Fruit fly (Drosophila melanogaster) whole organism: ENCODE results near the gene CG13481.
A peak's percentile ranks its signal among the peaks of the same experiment; 100 is the strongest.

Source experiments
- CG8478 ChIP-seq: fragments of >200 bp; optimal IDR thresholded peaks from 2 replicates; lab custom pipeline; 2018; ENCODE audit warnings: inconsistent platforms
- Dll ChIP-seq: fragments of >200 bp; optimal IDR thresholded peaks from 2 replicates; lab custom pipeline; 2017
- EcR ChIP-seq, 2 experiments: fragments of >200 bp; optimal IDR thresholded peaks; 2 replicates each; lab custom pipeline; 2017; ENCODE audit warnings: missing biosample characterization in 2 of 2, missing genetic modification characterization in 2 of 2, missing genetic modification reagents in 2 of 2
- pan ChIP-seq: fragments of >200 bp; optimal IDR thresholded peaks from 2 replicates; lab custom pipeline; 2017
- psq ChIP-seq: fragments of >200 bp; optimal IDR thresholded peaks from 2 replicates; lab custom pipeline; 2017
- usp ChIP-seq: fragments of >200 bp; optimal IDR thresholded peaks from 2 replicates; lab custom pipeline; 2017; ENCODE audit warnings: missing biosample characterization, missing genetic modification characterization, mixed read lengths

The CG13481 gene

DNA sequence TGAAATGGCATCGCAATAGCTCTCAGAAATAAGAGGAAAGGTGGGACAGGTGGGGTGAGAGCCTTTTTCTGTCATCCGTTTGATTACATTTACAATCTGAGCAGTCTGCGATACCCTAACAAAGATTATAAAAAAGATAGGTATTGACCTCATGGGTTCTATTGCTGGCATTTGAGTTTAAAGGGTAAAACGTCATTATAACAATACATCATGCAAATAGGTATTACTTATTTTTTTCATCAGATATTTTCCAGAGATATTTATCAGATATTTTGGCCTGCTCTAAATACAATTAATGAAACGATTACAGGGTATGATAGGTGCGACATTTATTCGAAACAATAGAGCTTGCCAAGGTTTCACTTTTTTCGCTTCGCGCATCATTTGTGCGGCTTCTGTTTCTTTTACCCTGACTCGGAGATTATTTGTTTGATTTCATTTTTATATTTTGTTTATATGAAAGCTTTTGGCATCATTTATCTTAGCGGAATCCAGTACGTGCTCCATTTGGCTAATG is 47.2 kb downstream of the CG13481 start:
- TF ChIP-seq psq (no peak), CG8478 (no peak), pan (lab: Kevin White, UChicago) (peak; percentile 0)

DNA sequence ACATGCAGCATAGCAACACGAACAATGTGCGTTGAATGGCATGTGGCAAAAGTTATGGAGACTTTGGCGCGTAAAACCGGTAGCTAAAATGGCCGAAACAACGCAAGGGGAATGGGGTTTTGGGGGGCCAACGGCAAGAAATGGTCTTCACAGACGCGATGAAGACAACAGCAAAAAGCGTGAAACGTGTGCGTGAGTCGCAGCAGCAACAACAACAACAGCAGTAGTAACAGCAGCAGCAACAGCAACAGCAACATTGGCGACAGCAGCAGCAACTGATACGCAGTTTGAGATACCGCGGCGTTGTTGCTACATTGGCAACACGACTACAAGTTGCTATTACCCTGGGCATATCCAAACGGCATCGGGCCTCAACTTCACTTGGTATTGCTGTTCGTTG is 47.6 kb downstream of the CG13481 start:
- TF ChIP-seq EcR (GFP tag; optimal IDR thresholded peaks at IDR 0.05; lab: Kevin White, UChicago) (no peak), usp (GFP tag; lab: Kevin White, UChicago) (no peak), Dll (lab: Kevin White, UChicago) (no peak), pan (lab: Kevin White, UChicago) (no peak), CG8478 (no peak), psq (no peak)

DNA sequence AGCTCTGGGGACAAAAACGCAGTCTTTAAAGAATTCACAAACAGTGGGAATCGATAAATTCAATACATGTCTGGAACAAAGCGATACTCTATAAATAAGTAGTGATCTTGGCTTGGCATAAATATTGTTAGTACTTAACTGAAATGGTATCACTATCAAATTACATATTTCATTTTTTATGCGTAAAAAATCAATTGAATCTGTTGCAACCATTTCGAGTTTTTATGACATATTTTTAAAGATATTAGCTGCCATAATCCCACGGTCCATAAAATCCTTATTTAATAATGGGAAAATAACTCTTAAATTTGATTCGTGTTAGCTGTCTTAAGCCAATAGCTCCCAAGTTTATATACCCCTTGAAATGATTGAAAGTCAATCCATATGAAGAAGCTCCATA is 48.1 kb downstream of the CG13481 start:
- TF ChIP-seq CG8478: no peak
- TF ChIP-seq Dll (lab: Kevin White, UChicago): no peak
- no peak for TF ChIP-seq EcR (GFP tag; optimal IDR thresholded peaks at IDR 0.05; lab: Kevin White, UChicago)

DNA sequence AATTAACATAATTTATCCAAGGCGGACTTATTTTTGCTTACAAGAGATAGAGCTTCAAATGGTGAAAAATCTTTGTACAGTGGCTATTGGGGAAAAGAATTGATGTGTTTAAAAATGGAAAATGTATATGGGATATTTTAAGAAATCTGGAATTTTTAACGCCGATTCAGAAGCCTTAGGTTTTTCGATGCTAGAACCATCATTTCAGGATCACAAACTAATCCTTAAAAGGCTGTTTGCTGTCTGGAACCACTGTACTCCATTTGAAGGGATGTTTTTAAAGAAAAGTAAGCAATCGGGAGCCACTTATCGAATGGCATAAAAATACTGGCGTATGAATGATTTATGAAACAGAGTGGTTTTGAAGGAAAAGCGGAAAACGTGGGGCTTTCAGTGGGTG is 48.9 kb downstream of the CG13481 start:
- TF ChIP-seq usp (GFP tag; lab: Kevin White, UChicago): no peak
- TF ChIP-seq Dll (lab: Kevin White, UChicago): no peak
- no peak for TF ChIP-seq CG8478
- no peak for TF ChIP-seq EcR (GFP tag; optimal IDR thresholded peaks at IDR 0.05; lab: Kevin White, UChicago)
- TF ChIP-seq psq: no peak
- no peak for TF ChIP-seq pan (lab: Kevin White, UChicago)

DNA sequence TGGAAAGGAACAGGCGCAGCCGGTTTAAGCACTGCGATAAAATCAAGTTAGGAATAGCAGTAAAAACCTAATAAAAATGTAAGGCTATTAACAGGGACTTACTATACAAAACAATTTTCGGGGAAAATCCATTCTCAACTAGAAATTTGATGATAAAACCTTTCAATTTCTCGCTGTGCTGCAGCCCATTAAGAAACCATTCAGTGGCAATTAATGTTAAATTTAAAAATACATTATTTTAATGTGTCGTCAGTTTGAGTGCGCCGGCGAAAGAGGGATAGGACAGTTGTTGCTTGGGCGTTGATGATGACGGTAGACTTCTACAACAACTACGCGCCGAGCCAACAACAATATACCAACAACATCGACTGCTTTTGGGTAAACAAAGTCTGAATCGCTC is 50.3 kb downstream of the CG13481 start:
- no peak for TF ChIP-seq Dll (lab: Kevin White, UChicago)
- no peak for TF ChIP-seq usp (GFP tag; lab: Kevin White, UChicago)
